Worm (Caenorhabditis elegans) whole organism, L1 larva: ENCODE measurements around the gene T05E12.9.

Source experiments
- aly-2 ChIP-seq: fragments of 150-350 bp; optimal IDR thresholded peaks from 2 replicates; lab custom pipeline; 2014; ENCODE audit warnings: missing biosample characterization, missing genetic modification characterization
- blmp-1 ChIP-seq: fragments of 150-350 bp; optimal IDR thresholded peaks from 2 replicates; lab custom pipeline; 2014; ENCODE audit warnings: missing biosample characterization, missing genetic modification characterization
- pag-3 ChIP-seq: sonication (generic microtip); optimal IDR thresholded peaks from 2 replicates; lab custom pipeline; 2017; ENCODE audit warnings: missing genetic modification characterization, mild to moderate bottlenecking, missing compliant biosample characterization, antibody characterized with exemption, borderline replicate concordance; ENCODE audit not compliant: insufficient read depth
- unc-62 ChIP-seq: fragments of 150-350 bp; optimal IDR thresholded peaks from 2 replicates; lab custom pipeline; 2014; ENCODE audit warnings: missing biosample characterization, missing genetic modification reagents, missing genetic modification characterization
- zag-1 ChIP-seq: fragments of 150-350 bp; optimal IDR thresholded peaks from 2 replicates; lab custom pipeline; 2014; ENCODE audit warnings: missing biosample characterization, missing genetic modification characterization

- no peak for TF ChIP-seq aly-2 (tag; lab: Kevin White, UChicago)
- TF ChIP-seq blmp-1 (tag; lab: Kevin White, UChicago): no peak
- no peak for TF ChIP-seq unc-62 (GFP tag; lab: Kevin White, UChicago)
- no peak for TF ChIP-seq zag-1
- TF ChIP-seq pag-3: no peak
Measured at ce11 chrV:17098669-17099068, 16.1 kb upstream of the T05E12.9 start, which contains the start of the genes ZK218.3 and ZK218.4.
